Fruit fly (Drosophila melanogaster) whole organism, embryonic: ENCODE data around the gene CG42693.

Experiments used
- Aef1 ChIP-seq: fragments of 200-800 bp; sonication (Bioruptor generic); IDR thresholded peaks from 3 replicates; pipeline ENCODE4 v1.3.6; 2022; ENCODE audit warnings: missing biosample characterization, missing genetic modification characterization
- Atf6 ChIP-seq: fragments of 200-800 bp; sonication (Bioruptor generic); IDR thresholded peaks from 2 replicates; pipeline ENCODE4 v1.3.6; 2022; ENCODE audit warnings: missing biosample characterization, missing genetic modification characterization
- Awh ChIP-seq: fragments of 200-800 bp; sonication (Bioruptor generic); IDR thresholded peaks from 2 replicates; pipeline ENCODE4, ENCODE4 v1.3.6; 2022; ENCODE audit warnings: missing biosample characterization, missing genetic modification characterization
- CG1024 ChIP-seq: fragments of 200-800 bp; sonication (Bioruptor generic); IDR thresholded peaks from 2 replicates; pipeline ENCODE4 v1.3.6; 2022; ENCODE audit warnings: missing biosample characterization, missing genetic modification characterization
- CG12104 ChIP-seq: fragments of 200-800 bp; sonication (Bioruptor generic); optimal IDR thresholded peaks from 3 replicates; lab custom pipeline; 2016; ENCODE audit warnings: missing biosample characterization, missing genetic modification characterization
- CG12942 ChIP-seq: fragments of 200-800 bp; sonication (Bioruptor generic); optimal IDR thresholded peaks from 3 replicates; lab custom pipeline; 2016; ENCODE audit warnings: missing biosample characterization, missing genetic modification characterization
- CG13296 ChIP-seq: fragments of 200-800 bp; sonication (Bioruptor generic); optimal IDR thresholded peaks from 3 replicates; lab custom pipeline; 2018; ENCODE audit warnings: missing biosample characterization, mild to moderate bottlenecking, missing genetic modification characterization
- CG3163 ChIP-seq: fragments of 200-800 bp; sonication (Bioruptor generic); optimal IDR thresholded peaks from 3 replicates; lab custom pipeline; 2016; ENCODE audit warnings: missing biosample characterization, missing genetic modification characterization
- CG3281 ChIP-seq: fragments of 200-800 bp; sonication (Bioruptor generic); optimal IDR thresholded peaks from 3 replicates; lab custom pipeline; 2017; ENCODE audit warnings: missing biosample characterization, mild to moderate bottlenecking, missing genetic modification characterization
- CG3726 ChIP-seq: fragments of 200-800 bp; sonication (Bioruptor generic); IDR thresholded peaks from 3 replicates; pipeline ENCODE4, ENCODE4 v1.3.6; 2022; ENCODE audit warnings: missing biosample characterization, missing genetic modification characterization
- CG3995 ChIP-seq: fragments of 200-800 bp; sonication (Bioruptor generic); optimal IDR thresholded peaks from 3 replicates; lab custom pipeline; 2016; ENCODE audit warnings: missing biosample characterization, missing genetic modification characterization
- CG4424 ChIP-seq: fragments of 200-800 bp; sonication (Bioruptor generic); optimal IDR thresholded peaks from 3 replicates; lab custom pipeline; 2016; ENCODE audit warnings: missing biosample characterization, missing genetic modification characterization
- CG6254 ChIP-seq: fragments of 200-800 bp; sonication (Bioruptor generic); optimal IDR thresholded peaks from 3 replicates; lab custom pipeline; 2017; ENCODE audit warnings: mild to moderate bottlenecking, missing biosample characterization, missing genetic modification reagents, missing genetic modification characterization
- CG6683 ChIP-seq: fragments of 200-800 bp; sonication (Bioruptor generic); optimal IDR thresholded peaks from 2 replicates; lab custom pipeline; 2017; ENCODE audit warnings: missing biosample characterization, mild to moderate bottlenecking, missing genetic modification characterization, missing genetic modification reagents
- CG7786 ChIP-seq: fragments of 200-800 bp; sonication (Bioruptor generic); optimal IDR thresholded peaks from 2 replicates; lab custom pipeline; 2016; ENCODE audit warnings: missing biosample characterization, missing genetic modification characterization
- CG8478 ChIP-seq: fragments of >200 bp; optimal IDR thresholded peaks from 2 replicates; lab custom pipeline; 2018
- CG9797 ChIP-seq: fragments of 200-800 bp; sonication (Bioruptor generic); optimal IDR thresholded peaks from 3 replicates; lab custom pipeline; 2018; ENCODE audit warnings: missing biosample characterization, mild to moderate bottlenecking, missing genetic modification characterization
- CG9876 ChIP-seq: fragments of 200-800 bp; sonication (Bioruptor generic); optimal IDR thresholded peaks from 2 replicates; lab custom pipeline; 2016; ENCODE audit warnings: missing biosample characterization, missing genetic modification characterization
- Dfd ChIP-seq, 2 experiments: fragments of >200 bp; optimal IDR thresholded peaks; 2 replicates each; lab custom pipeline; 2017; ENCODE audit warnings: missing biosample characterization in 2 of 2, missing genetic modification characterization in 2 of 2
- Doc3 ChIP-seq: fragments of 200-800 bp; sonication (Bioruptor generic); IDR thresholded peaks from 3 replicates; pipeline ENCODE4 v1.3.6; 2022; ENCODE audit warnings: missing biosample characterization, missing genetic modification characterization; ENCODE audit not compliant: partially characterized antibody
- GATAe ChIP-seq: fragments of 200-800 bp; sonication (Bioruptor generic); conservative IDR thresholded peaks from 2 replicates; pipeline ENCODE4 v1.3.6; 2022; ENCODE audit warnings: missing biosample characterization, missing genetic modification characterization
- HmgZ ChIP-seq: fragments of 200-800 bp; sonication (Bioruptor generic); optimal IDR thresholded peaks from 2 replicates; lab custom pipeline; 2018; ENCODE audit warnings: missing biosample characterization, mild to moderate bottlenecking, missing genetic modification characterization
- Max ChIP-seq: fragments of 200-800 bp; sonication (Bioruptor generic); optimal IDR thresholded peaks from 2 replicates; lab custom pipeline; 2016; ENCODE audit warnings: missing biosample characterization, mild to moderate bottlenecking, missing genetic modification characterization
- Myb ChIP-seq: fragments of 200-800 bp; sonication (Bioruptor generic); optimal IDR thresholded peaks from 2 replicates; lab custom pipeline; 2016; ENCODE audit warnings: missing biosample characterization, missing genetic modification characterization
- PHDP ChIP-seq: fragments of 200-800 bp; sonication (Bioruptor generic); optimal IDR thresholded peaks from 3 replicates; lab custom pipeline; 2018; ENCODE audit warnings: missing biosample characterization, mild to moderate bottlenecking, missing genetic modification characterization, moderate library complexity
- Rx ChIP-seq: fragments of 200-800 bp; sonication (Bioruptor generic); IDR thresholded peaks from 2 replicates; pipeline ENCODE4 v1.3.6; 2022; ENCODE audit warnings: missing biosample characterization, missing genetic modification characterization
- Sox100B ChIP-seq: fragments of 200-800 bp; sonication (Bioruptor generic); optimal IDR thresholded peaks from 3 replicates; lab custom pipeline; 2018; ENCODE audit warnings: missing biosample characterization, mild to moderate bottlenecking, missing genetic modification characterization
- Sox102F ChIP-seq: fragments of 200-800 bp; sonication (Bioruptor generic); optimal IDR thresholded peaks from 2 replicates; lab custom pipeline; 2018; ENCODE audit warnings: missing biosample characterization, mild to moderate bottlenecking, missing genetic modification characterization, moderate library complexity
- Vsx1 ChIP-seq: fragments of 200-800 bp; sonication (Bioruptor generic); optimal IDR thresholded peaks from 2 replicates; lab custom pipeline; 2017; ENCODE audit warnings: missing biosample characterization, mild to moderate bottlenecking, missing genetic modification characterization, missing genetic modification reagents
- al ChIP-seq: fragments of 200-800 bp; sonication (Bioruptor generic); IDR thresholded peaks from 2 replicates; pipeline ENCODE4 v1.3.6; 2022; ENCODE audit warnings: missing biosample characterization, missing genetic modification characterization
- br ChIP-seq: fragments of >200 bp; optimal IDR thresholded peaks from 2 replicates; lab custom pipeline; 2017
- chm ChIP-seq: fragments of 200-800 bp; sonication (Bioruptor generic); IDR thresholded peaks from 2 replicates; pipeline ENCODE4 v1.3.6; 2022; ENCODE audit warnings: missing biosample characterization, missing genetic modification characterization
- croc ChIP-seq: fragments of 200-800 bp; sonication (Bioruptor generic); conservative IDR thresholded peaks from 3 replicates; pipeline ENCODE4 v1.3.6; 2022; ENCODE audit warnings: missing biosample characterization, missing genetic modification characterization
- dm ChIP-seq: fragments of 200-800 bp; sonication (Bioruptor generic); optimal IDR thresholded peaks from 3 replicates; lab custom pipeline; 2016; ENCODE audit warnings: missing biosample characterization, missing genetic modification characterization
- grn ChIP-seq: fragments of 200-800 bp; sonication (Bioruptor generic); optimal IDR thresholded peaks from 3 replicates; lab custom pipeline; 2017; ENCODE audit warnings: missing biosample characterization, missing genetic modification characterization
- ham ChIP-seq: fragments of 200-800 bp; sonication (Bioruptor generic); IDR thresholded peaks from 2 replicates; pipeline ENCODE4 v1.3.6; 2022; ENCODE audit warnings: missing biosample characterization, missing genetic modification characterization
- hth ChIP-seq: fragments of >200 bp; optimal IDR thresholded peaks from 2 replicates; lab custom pipeline; 2017; ENCODE audit warnings: inconsistent platforms
- kah ChIP-seq: fragments of 200-800 bp; sonication (Bioruptor generic); optimal IDR thresholded peaks from 2 replicates; lab custom pipeline; 2018; ENCODE audit warnings: missing biosample characterization, mild to moderate bottlenecking, missing genetic modification characterization
- kay ChIP-seq: fragments of 200-800 bp; sonication (Bioruptor generic); optimal IDR thresholded peaks from 2 replicates; lab custom pipeline; 2016; ENCODE audit warnings: missing biosample characterization, missing genetic modification characterization
- nmo ChIP-seq: fragments of 200-800 bp; sonication (Bioruptor generic); optimal IDR thresholded peaks from 2 replicates; lab custom pipeline; 2018; ENCODE audit warnings: missing biosample characterization, mild to moderate bottlenecking, missing genetic modification characterization, moderate library complexity
- pb ChIP-seq: fragments of 200-800 bp; sonication (Bioruptor generic); optimal IDR thresholded peaks from 3 replicates; lab custom pipeline; 2016; ENCODE audit warnings: missing biosample characterization, missing genetic modification characterization
- phol ChIP-seq: fragments of 200-800 bp; sonication (Bioruptor generic); optimal IDR thresholded peaks from 3 replicates; lab custom pipeline; 2018; ENCODE audit warnings: missing biosample characterization, mild to moderate bottlenecking, missing genetic modification characterization, moderate library complexity
- row ChIP-seq: fragments of 200-800 bp; sonication (Bioruptor generic); IDR thresholded peaks from 3 replicates; pipeline ENCODE4 v1.3.6; 2022; ENCODE audit warnings: missing biosample characterization, missing genetic modification characterization
- salm ChIP-seq: fragments of 200-800 bp; sonication (Bioruptor generic); optimal IDR thresholded peaks from 2 replicates; lab custom pipeline; 2018; ENCODE audit warnings: missing biosample characterization, mild to moderate bottlenecking, missing genetic modification characterization
- seq ChIP-seq: fragments of 200-800 bp; sonication (Bioruptor generic); IDR thresholded peaks from 2 replicates; pipeline ENCODE4 v1.3.6; 2022; ENCODE audit warnings: missing biosample characterization, missing genetic modification characterization
- sim ChIP-seq: fragments of 200-800 bp; sonication (Bioruptor generic); IDR thresholded peaks from 2 replicates; pipeline ENCODE4 v1.3.6; 2022; ENCODE audit warnings: missing biosample characterization, missing genetic modification characterization
- sna ChIP-seq: fragments of 200-800 bp; sonication (Bioruptor generic); IDR thresholded peaks from 2 replicates; pipeline ENCODE4 v1.3.6; 2022; ENCODE audit warnings: missing biosample characterization, missing genetic modification characterization; ENCODE audit not compliant: partially characterized antibody
- ssp ChIP-seq: fragments of 200-800 bp; sonication (Bioruptor generic); IDR thresholded peaks from 2 replicates; pipeline ENCODE4 v1.3.6; 2022; ENCODE audit warnings: missing biosample characterization, missing genetic modification characterization
- tll ChIP-seq, 2 experiments: fragments of 200-800 bp in 1 of 2; fragments of >200 bp in 1 of 2; sonication (Bioruptor generic) in 1 of 2; optimal IDR thresholded peaks; 2 replicates each; lab custom pipeline; 2017 to 2019; ENCODE audit warnings: missing biosample characterization in 2 of 2, missing genetic modification characterization in 2 of 2, mild to moderate bottlenecking in 1 of 2, moderate library complexity in 1 of 2
- trh ChIP-seq: fragments of 200-800 bp; sonication (Bioruptor generic); optimal IDR thresholded peaks from 2 replicates; lab custom pipeline; 2016; ENCODE audit warnings: missing biosample characterization, missing genetic modification characterization
- tx ChIP-seq: fragments of 200-800 bp; sonication (Bioruptor generic); optimal IDR thresholded peaks from 2 replicates; lab custom pipeline; 2016; ENCODE audit warnings: missing biosample characterization, missing genetic modification characterization
- wdn ChIP-seq: fragments of 200-800 bp; sonication (Bioruptor generic); IDR thresholded peaks from 2 replicates; pipeline ENCODE4 v1.3.6; 2022; ENCODE audit warnings: missing biosample characterization, missing genetic modification characterization

CG42693 gene

DNA sequence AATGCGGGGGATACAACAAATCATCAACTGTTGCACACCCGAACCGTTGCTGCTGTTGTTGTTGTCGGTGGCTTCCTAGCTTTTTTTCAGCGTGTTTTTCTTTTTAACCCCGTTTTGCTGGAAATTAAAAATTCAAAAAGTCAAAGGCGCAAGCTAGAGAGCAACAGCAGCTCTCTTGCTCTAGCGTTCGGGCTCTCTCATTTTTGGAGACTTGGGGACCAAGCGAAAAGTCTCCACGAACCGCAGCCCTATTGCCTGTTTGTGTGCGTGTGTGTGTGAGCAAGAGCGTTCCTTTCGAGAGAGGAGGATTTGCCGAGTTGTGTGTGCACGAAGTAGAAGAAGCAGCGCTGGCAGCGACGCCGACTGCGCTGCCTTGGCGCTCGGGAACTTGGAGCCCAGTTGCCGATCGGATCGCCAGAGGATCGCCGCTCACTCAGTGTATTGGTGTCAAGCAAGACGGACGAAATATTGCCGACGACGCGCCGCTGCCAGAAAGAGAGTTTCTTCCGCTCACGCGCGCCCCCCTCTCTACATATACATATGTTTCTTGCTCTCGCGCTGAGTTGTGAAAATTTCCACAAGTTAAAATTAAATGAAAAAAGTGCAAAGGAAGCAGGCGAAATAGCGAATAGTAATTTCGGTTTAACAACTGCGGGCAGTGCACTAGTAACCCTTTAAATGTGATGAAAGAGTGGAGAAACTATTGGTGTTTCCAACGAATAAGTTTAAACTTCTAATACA is 16.6 kb upstream of the CG42693 start (continued):
- TF ChIP-seq trh (GFP tag; lab: Kevin White, UChicago) (no peak), pb (GFP tag; lab: Kevin White, UChicago) (no peak), kah (GFP tag; lab: Kevin White, UChicago) (no peak), HmgZ (tag; lab: Kevin White, UChicago) (no peak), CG4424 (no peak), kay (GFP tag; lab: Kevin White, UChicago) (no peak), grn (GFP tag; lab: Kevin White, UChicago) (no peak), salm (tag; lab: Kevin White, UChicago) (no peak), phol (tag; lab: Kevin White, UChicago) (no peak), tll (GFP tag; optimal IDR thresholded peaks at IDR 0.05; lab: Kevin White, UChicago) (peak in 1 of 2 experiments; percentile 11), CG6683 (no peak), row (GFP tag; lab: Robert Waterston, UW) (0 out of 3 replicates have a peak, but pooled peaks have one; percentile 6), al (GFP tag; lab: Robert Waterston, UW) (no peak), CG7786 (no peak), CG6254 (GFP tag; lab: Kevin White, UChicago) (no peak), CG3995 (GFP tag; lab: Kevin White, UChicago) (no peak), tx (GFP tag; lab: Kevin White, UChicago) (no peak), ham (GFP tag; lab: Robert Waterston, UW) (no peak), br (lab: Kevin White, UChicago) (no peak), Aef1 (no peak), Rx (GFP tag; lab: Robert Waterston, UW) (no peak), Sox102F (GFP tag; lab: Kevin White, UChicago) (no peak), Myb (no peak), chm (peak; percentile 69), CG1024 (GFP tag; lab: Robert Waterston, UW) (no peak; the same call in 1 of the 2 replicates), CG3726 (GFP tag; lab: Robert Waterston, UW) (no peak), Atf6 (GFP tag; lab: Robert Waterston, UW) (0 out of 2 replicates have a peak, but pooled peaks have one; percentile 11), CG3281 (GFP tag; lab: Kevin White, UChicago) (no peak), CG9797 (no peak), Vsx1 (no peak), wdn (GFP tag; lab: Robert Waterston, UW) (no peak), CG13296 (GFP tag; lab: Kevin White, UChicago) (no peak), sim (GFP tag; lab: Robert Waterston, UW) (no peak), Sox100B (GFP tag; lab: Kevin White, UChicago) (no peak), PHDP (tag; lab: Kevin White, UChicago) (no peak), GATAe (GFP tag; lab: Robert Waterston, UW) (no peak), CG9876 (no peak), CG8478 (no peak), CG12942 (GFP tag; lab: Kevin White, UChicago) (no peak), nmo (GFP tag; lab: Kevin White, UChicago) (no peak), CG3163 (GFP tag; lab: Kevin White, UChicago) (peak; percentile 59), Awh (GFP tag; lab: Robert Waterston, UW) (no peak), seq (GFP tag; lab: Robert Waterston, UW) (no peak), Dfd (GFP tag; optimal IDR thresholded peaks at IDR 0.05; lab: Kevin White, UChicago) (no peak), Doc3 (GFP tag; lab: Robert Waterston, UW) (no peak), dm (no peak), CG12104 (GFP tag; lab: Kevin White, UChicago) (no peak), hth (lab: Kevin White, UChicago) (no peak), sna (peak; percentile 65), Max (GFP tag; lab: Kevin White, UChicago) (no peak), croc (GFP tag; lab: Robert Waterston, UW) (no peak), ssp (GFP tag; lab: Robert Waterston, UW) (no peak)
